Fruit fly (Drosophila melanogaster) whole organism, embryonic: Measurements from ENCODE around the gene RPA3.
A peak's percentile ranks its signal among the peaks of the same experiment; 100 is the strongest.

Source experiments
- Abd-B ChIP-seq: fragments of 200-800 bp; sonication (Bioruptor generic); optimal IDR thresholded peaks from 2 replicates; lab custom pipeline; 2018; ENCODE audit warnings: missing biosample characterization, mild to moderate bottlenecking, missing genetic modification characterization, moderate library complexity
- Adf1 ChIP-seq: fragments of 200-800 bp; sonication (Bioruptor generic); IDR thresholded peaks from 2 replicates; pipeline ENCODE4 v1.3.6; 2022; ENCODE audit warnings: missing biosample characterization, missing genetic modification characterization
- Antp ChIP-seq: fragments of 200-800 bp; sonication (Bioruptor generic); optimal IDR thresholded peaks from 3 replicates; lab custom pipeline; 2016; ENCODE audit warnings: missing biosample characterization, missing genetic modification characterization
- B-H2 ChIP-seq: fragments of 200-800 bp; sonication (Bioruptor generic); optimal IDR thresholded peaks from 2 replicates; lab custom pipeline; 2018; ENCODE audit warnings: missing biosample characterization, mild to moderate bottlenecking, missing genetic modification characterization
- CG10147 ChIP-seq: fragments of 200-800 bp; sonication (Bioruptor generic); optimal IDR thresholded peaks from 2 replicates; lab custom pipeline; 2019; ENCODE audit warnings: missing biosample characterization, mild to moderate bottlenecking, missing genetic modification characterization, moderate library complexity
- CG10321 ChIP-seq: fragments of 200-800 bp; sonication (Bioruptor generic); IDR thresholded peaks from 2 replicates; pipeline ENCODE4 v1.3.6; 2022; ENCODE audit warnings: missing biosample characterization, missing genetic modification characterization
- CG11398 ChIP-seq: fragments of 200-800 bp; sonication (Bioruptor generic); optimal IDR thresholded peaks from 2 replicates; lab custom pipeline; 2016; ENCODE audit warnings: missing biosample characterization, missing genetic modification characterization
- CG12391 ChIP-seq: fragments of 200-800 bp; sonication (Bioruptor generic); optimal IDR thresholded peaks from 3 replicates; lab custom pipeline; 2018; ENCODE audit warnings: missing biosample characterization, mild to moderate bottlenecking, missing genetic modification characterization, moderate library complexity
- CG13123 ChIP-seq: fragments of 200-800 bp; sonication (Bioruptor generic); optimal IDR thresholded peaks from 2 replicates; lab custom pipeline; 2016; ENCODE audit warnings: missing biosample characterization, missing genetic modification characterization
- CG14965 ChIP-seq: fragments of 200-800 bp; sonication (Bioruptor generic); optimal IDR thresholded peaks from 2 replicates; lab custom pipeline; 2016; ENCODE audit warnings: missing biosample characterization, missing genetic modification characterization, borderline replicate concordance
- CG17612 ChIP-seq: fragments of 200-800 bp; sonication (Bioruptor generic); IDR thresholded peaks from 2 replicates; pipeline ENCODE4 v1.3.6; 2022; ENCODE audit warnings: missing biosample characterization, missing genetic modification characterization
- CG17829 ChIP-seq: fragments of 200-800 bp; optimal IDR thresholded peaks from 2 replicates; lab custom pipeline; 2019; ENCODE audit warnings: missing biosample characterization, mild to moderate bottlenecking, missing genetic modification characterization, moderate library complexity
- CG1832 ChIP-seq: fragments of 200-800 bp; sonication (Bioruptor generic); optimal IDR thresholded peaks from 2 replicates; lab custom pipeline; 2017; ENCODE audit warnings: missing biosample characterization, mild to moderate bottlenecking, missing genetic modification characterization, inconsistent platforms
- CG18476 ChIP-seq: fragments of 200-800 bp; sonication (Bioruptor generic); optimal IDR thresholded peaks from 2 replicates; lab custom pipeline; 2016; ENCODE audit warnings: missing biosample characterization, mild to moderate bottlenecking, missing genetic modification characterization
- CG2678 ChIP-seq: fragments of 200-800 bp; sonication (Bioruptor generic); optimal IDR thresholded peaks from 3 replicates; lab custom pipeline; 2019; ENCODE audit warnings: missing biosample characterization, mild to moderate bottlenecking, missing genetic modification characterization, moderate library complexity
- CG30020 ChIP-seq: fragments of 200-800 bp; optimal IDR thresholded peaks from 2 replicates; lab custom pipeline; 2019; ENCODE audit warnings: missing biosample characterization, mild to moderate bottlenecking, missing genetic modification characterization, moderate library complexity
- CG33213 ChIP-seq: fragments of 200-800 bp; sonication (Bioruptor generic); optimal IDR thresholded peaks from 3 replicates; lab custom pipeline; 2016; ENCODE audit warnings: missing biosample characterization, missing genetic modification characterization
- CG34224 ChIP-seq: fragments of 200-800 bp; sonication (Bioruptor generic); IDR thresholded peaks from 3 replicates; pipeline ENCODE4 v1.3.6; 2022; ENCODE audit warnings: missing biosample characterization, missing genetic modification characterization; ENCODE audit not compliant: partially characterized antibody
- CG34422 ChIP-seq: fragments of 200-800 bp; sonication (Bioruptor generic); IDR thresholded peaks from 3 replicates; pipeline ENCODE4 v1.3.6; 2022; ENCODE audit warnings: missing biosample characterization, missing genetic modification characterization
- CG3995 ChIP-seq: fragments of 200-800 bp; sonication (Bioruptor generic); optimal IDR thresholded peaks from 3 replicates; lab custom pipeline; 2016; ENCODE audit warnings: missing biosample characterization, missing genetic modification characterization
- CG4730 ChIP-seq: fragments of 200-800 bp; sonication (Bioruptor generic); IDR thresholded peaks from 2 replicates; pipeline ENCODE4 v1.3.6; 2022; ENCODE audit warnings: missing biosample characterization, missing genetic modification characterization
- CG6272 ChIP-seq: fragments of 200-800 bp; sonication (Bioruptor generic); IDR thresholded peaks from 2 replicates; pipeline ENCODE4 v1.3.6; 2022; ENCODE audit warnings: missing biosample characterization, missing genetic modification characterization
- CG6683 ChIP-seq: fragments of 200-800 bp; sonication (Bioruptor generic); optimal IDR thresholded peaks from 2 replicates; lab custom pipeline; 2017; ENCODE audit warnings: missing biosample characterization, mild to moderate bottlenecking, missing genetic modification characterization, missing genetic modification reagents
- CG8388 ChIP-seq: fragments of 200-800 bp; sonication (Bioruptor generic); optimal IDR thresholded peaks from 2 replicates; lab custom pipeline; 2019; ENCODE audit warnings: missing biosample characterization, mild to moderate bottlenecking, missing genetic modification characterization, moderate library complexity
- CG9727 ChIP-seq: fragments of 200-800 bp; sonication (Bioruptor generic); optimal IDR thresholded peaks from 3 replicates; lab custom pipeline; 2017; ENCODE audit warnings: missing biosample characterization, mild to moderate bottlenecking, missing genetic modification characterization
- CG9817 ChIP-seq: fragments of 200-800 bp; sonication (Bioruptor generic); optimal IDR thresholded peaks from 2 replicates; lab custom pipeline; 2018; ENCODE audit warnings: missing biosample characterization, mild to moderate bottlenecking, missing genetic modification characterization, moderate library complexity
- CHES-1-like ChIP-seq: fragments of 200-800 bp; sonication (Bioruptor generic); optimal IDR thresholded peaks from 2 replicates; lab custom pipeline; 2016; ENCODE audit warnings: missing biosample characterization, missing genetic modification characterization
- Dad ChIP-seq: fragments of 200-800 bp; sonication (Bioruptor generic); optimal IDR thresholded peaks from 3 replicates; lab custom pipeline; 2016; ENCODE audit warnings: missing biosample characterization, missing genetic modification characterization
- Dll ChIP-seq: fragments of 200-800 bp; sonication (Bioruptor generic); IDR thresholded peaks from 4 replicates; pipeline ENCODE4 v1.3.6; 2022; ENCODE audit warnings: missing biosample characterization, missing genetic modification characterization; ENCODE audit not compliant: partially characterized antibody
- Elba2 ChIP-seq: fragments of 200-800 bp; sonication (Bioruptor generic); optimal IDR thresholded peaks from 3 replicates; lab custom pipeline; 2016; ENCODE audit warnings: missing biosample characterization, missing genetic modification characterization
- Jarid2 ChIP-seq: fragments of 200-800 bp; sonication (Bioruptor generic); optimal IDR thresholded peaks from 3 replicates; lab custom pipeline; 2017; ENCODE audit warnings: mild to moderate bottlenecking, missing biosample characterization, missing genetic modification reagents, missing genetic modification characterization
- Lhr ChIP-seq: fragments of 200-800 bp; sonication (Bioruptor generic); optimal IDR thresholded peaks from 3 replicates; lab custom pipeline; 2017; ENCODE audit warnings: mild to moderate bottlenecking, missing biosample characterization, missing genetic modification reagents, missing genetic modification characterization
- Oli ChIP-seq: fragments of 200-800 bp; sonication (Bioruptor generic); optimal IDR thresholded peaks from 2 replicates; lab custom pipeline; 2018; ENCODE audit warnings: missing biosample characterization, mild to moderate bottlenecking, missing genetic modification characterization, moderate library complexity
- Optix ChIP-seq: fragments of 200-800 bp; sonication (Bioruptor generic); IDR thresholded peaks from 3 replicates; pipeline ENCODE4 v1.3.6; 2022; ENCODE audit warnings: missing biosample characterization, missing genetic modification characterization
- PHDP ChIP-seq: fragments of 200-800 bp; sonication (Bioruptor generic); optimal IDR thresholded peaks from 3 replicates; lab custom pipeline; 2018; ENCODE audit warnings: missing biosample characterization, mild to moderate bottlenecking, missing genetic modification characterization, moderate library complexity
- Pdp1 ChIP-seq, 2 experiments: fragments of 200-800 bp; sonication (Bioruptor generic); optimal IDR thresholded peaks; 3 replicates each; lab custom pipeline; 2016; ENCODE audit warnings: missing biosample characterization in 2 of 2, missing genetic modification characterization in 2 of 2, mild to moderate bottlenecking in 1 of 2, moderate library complexity in 1 of 2
- btn ChIP-seq: fragments of 200-800 bp; sonication (Bioruptor generic); optimal IDR thresholded peaks from 2 replicates; lab custom pipeline; 2016; ENCODE audit warnings: missing biosample characterization, missing genetic modification characterization
- fd64A ChIP-seq: fragments of 200-800 bp; sonication (Bioruptor generic); optimal IDR thresholded peaks from 3 replicates; lab custom pipeline; 2018; ENCODE audit warnings: missing biosample characterization, mild to moderate bottlenecking, missing genetic modification characterization
- ham ChIP-seq: fragments of 200-800 bp; sonication (Bioruptor generic); IDR thresholded peaks from 2 replicates; pipeline ENCODE4 v1.3.6; 2022; ENCODE audit warnings: missing biosample characterization, missing genetic modification characterization
- ind ChIP-seq: fragments of 200-800 bp; sonication (Bioruptor generic); optimal IDR thresholded peaks from 3 replicates; lab custom pipeline; 2016; ENCODE audit warnings: missing biosample characterization, missing genetic modification characterization
- jumu ChIP-seq: fragments of 200-800 bp; sonication (Bioruptor generic); optimal IDR thresholded peaks from 3 replicates; lab custom pipeline; 2016; ENCODE audit warnings: missing biosample characterization, missing genetic modification characterization
- mirr ChIP-seq: fragments of 200-800 bp; sonication (Bioruptor generic); optimal IDR thresholded peaks from 3 replicates; lab custom pipeline; 2018; ENCODE audit warnings: missing biosample characterization, mild to moderate bottlenecking, missing genetic modification characterization
- nmo ChIP-seq: fragments of 200-800 bp; sonication (Bioruptor generic); optimal IDR thresholded peaks from 2 replicates; lab custom pipeline; 2018; ENCODE audit warnings: missing biosample characterization, mild to moderate bottlenecking, missing genetic modification characterization, moderate library complexity
- oc ChIP-seq: fragments of 200-800 bp; sonication (Bioruptor generic); optimal IDR thresholded peaks from 2 replicates; lab custom pipeline; 2018; ENCODE audit warnings: missing biosample characterization, mild to moderate bottlenecking, missing genetic modification characterization, moderate library complexity
- otp ChIP-seq: fragments of 200-800 bp; sonication (Bioruptor generic); IDR thresholded peaks from 3 replicates; pipeline ENCODE4, ENCODE4 v1.3.6; 2022; ENCODE audit warnings: missing biosample characterization, missing genetic modification characterization
- pan ChIP-seq, 4 experiments: fragments of >200 bp in 3 of 4; fragments of 200-800 bp in 1 of 4; sonication (Bioruptor generic) in 1 of 4; optimal IDR thresholded peaks in 3 of 4; IDR thresholded peaks in 1 of 4; 2 replicates each; pipeline versions ENCODE4 v1.3.6 to Lab custom; 2017 to 2022; ENCODE audit warnings: missing biosample characterization in 2 of 4, missing genetic modification characterization in 2 of 4, mixed read lengths in 1 of 4
- pzg ChIP-seq: fragments of 200-800 bp; sonication (Bioruptor generic); optimal IDR thresholded peaks from 3 replicates; lab custom pipeline; 2018; ENCODE audit warnings: missing biosample characterization, mild to moderate bottlenecking, missing genetic modification characterization, moderate library complexity
- ssp ChIP-seq: fragments of 200-800 bp; sonication (Bioruptor generic); IDR thresholded peaks from 2 replicates; pipeline ENCODE4 v1.3.6; 2022; ENCODE audit warnings: missing biosample characterization, missing genetic modification characterization
- stwl ChIP-seq: fragments of 200-800 bp; sonication (Bioruptor generic); optimal IDR thresholded peaks from 3 replicates; lab custom pipeline; 2018; ENCODE audit warnings: missing biosample characterization, mild to moderate bottlenecking, missing genetic modification characterization, moderate library complexity
- tgo ChIP-seq: fragments of 200-800 bp; sonication (Bioruptor generic); IDR thresholded peaks from 3 replicates; pipeline ENCODE4 v1.3.6; 2022; ENCODE audit warnings: missing biosample characterization, missing genetic modification characterization
- zfh2 ChIP-seq: fragments of 200-800 bp; sonication (Bioruptor generic); optimal IDR thresholded peaks from 2 replicates; lab custom pipeline; 2016; ENCODE audit warnings: missing biosample characterization, missing genetic modification characterization

Gene RPA3

dm6 chrX:11652991-11653390, 37.4 kb upstream of the RPA3 start (continued):
- TF ChIP-seq CG3995 (GFP tag; lab: Kevin White, UChicago), result no peak
- no peak for TF ChIP-seq B-H2
- TF ChIP-seq CG14965 (GFP tag; lab: Kevin White, UChicago), result no peak
- peak; percentile 13 for TF ChIP-seq jumu (GFP tag; lab: Kevin White, UChicago)
- no peak for TF ChIP-seq Abd-B
- no peak for TF ChIP-seq mirr (GFP tag; lab: Kevin White, UChicago)
- peak; percentile 26 for TF ChIP-seq Antp (GFP tag; lab: Kevin White, UChicago)
- peak; percentile 33; the same call in 1 of the 3 replicates for TF ChIP-seq Optix (GFP tag; lab: Robert Waterston, UW)
- no peak for TF ChIP-seq CG8388 (GFP tag; lab: Kevin White, UChicago)
- TF ChIP-seq CG6272 (GFP tag; lab: Robert Waterston, UW), result no peak
- no peak for TF ChIP-seq CG34224 (GFP tag; lab: Robert Waterston, UW)
- TF ChIP-seq CG1832 (GFP tag; lab: Kevin White, UChicago), result no peak
- no peak for TF ChIP-seq CG11398 (GFP tag; lab: Kevin White, UChicago)
- peak; percentile 0 to 35 for TF ChIP-seq Pdp1 (GFP tag; optimal IDR thresholded peaks at IDR 0.05; lab: Kevin White, UChicago)
- no peak for TF ChIP-seq nmo (GFP tag; lab: Kevin White, UChicago)
- TF ChIP-seq CG6683 (GFP tag; lab: Kevin White, UChicago), result no peak
- TF ChIP-seq CG10321 (GFP tag; lab: Robert Waterston, UW), result no peak
- TF ChIP-seq CG34422, result no peak
- no peak for TF ChIP-seq PHDP (tag; lab: Kevin White, UChicago)
- no peak for TF ChIP-seq CG4730 (GFP tag; lab: Robert Waterston, UW)
- no peak for TF ChIP-seq Dll (GFP tag; lab: Robert Waterston, UW)
- TF ChIP-seq CHES-1-like (GFP tag; lab: Kevin White, UChicago), result no peak
- TF ChIP-seq CG33213 (GFP tag; lab: Kevin White, UChicago), result no peak
- no peak for TF ChIP-seq otp (GFP tag; lab: Robert Waterston, UW)
- TF ChIP-seq Adf1, result no peak
- TF ChIP-seq oc (tag; lab: Kevin White, UChicago), result no peak
- TF ChIP-seq tgo (GFP tag; lab: Robert Waterston, UW), result no peak
- no peak for TF ChIP-seq CG17829 (tag; lab: Kevin White, UChicago)
- TF ChIP-seq stwl (tag; lab: Kevin White, UChicago), result no peak
- peak; percentile 39 for TF ChIP-seq ind (GFP tag; lab: Kevin White, UChicago)
- no peak for TF ChIP-seq zfh2 (GFP tag; lab: Kevin White, UChicago)
- TF ChIP-seq Lhr (GFP tag; lab: Kevin White, UChicago), result no peak
- no peak for TF ChIP-seq fd64A (GFP tag; lab: Kevin White, UChicago)
- TF ChIP-seq ham (GFP tag; lab: Robert Waterston, UW), result no peak
- TF ChIP-seq Jarid2 (GFP tag; lab: Kevin White, UChicago), result no peak
- TF ChIP-seq CG9727 (GFP tag; lab: Kevin White, UChicago), result peak; percentile 8
- peak; percentile 33 for TF ChIP-seq CG2678 (tag; lab: Kevin White, UChicago)
- TF ChIP-seq ssp (GFP tag; lab: Robert Waterston, UW), result no peak
- TF ChIP-seq CG9817 (tag; lab: Kevin White, UChicago), result no peak
- no peak for TF ChIP-seq CG18476
- TF ChIP-seq CG12391 (tag; lab: Kevin White, UChicago), result no peak
- TF ChIP-seq btn (GFP tag; lab: Kevin White, UChicago), result no peak
- TF ChIP-seq pan (optimal IDR thresholded peaks at IDR 0.05; lab: Kevin White, UChicago), result no peak
- TF ChIP-seq pan (GFP tag; optimal IDR thresholded peaks at IDR 0.05 in 1 of 2, IDR thresholded peaks at IDR 0.05 in 1 of 2), result peak in 1 of 2 experiments; percentile 38
- TF ChIP-seq Oli (tag; lab: Kevin White, UChicago), result peak; percentile 49
- TF ChIP-seq CG10147, result no peak
- no peak for TF ChIP-seq CG13123 (GFP tag; lab: Kevin White, UChicago)
- TF ChIP-seq Elba2, result no peak
- TF ChIP-seq Dad, result no peak
- no peak for TF ChIP-seq CG17612 (GFP tag; lab: Robert Waterston, UW)
- no peak for TF ChIP-seq pzg (GFP tag; lab: Kevin White, UChicago)
- TF ChIP-seq CG30020 (tag; lab: Kevin White, UChicago), result no peak
